Fruit fly (Drosophila melanogaster) whole organism, pupa: Measurements from ENCODE around the gene JMJD5.

Source experiments
- CG10348 ChIP-seq: fragments of 200-800 bp; sonication (Bioruptor generic); IDR thresholded peaks from 2 replicates; pipeline ENCODE4 v1.3.6; 2022; ENCODE audit warnings: missing biosample characterization, missing genetic modification characterization
- CG32121 ChIP-seq: fragments of 200-800 bp; sonication (Bioruptor generic); IDR thresholded peaks from 2 replicates; pipeline ENCODE4 v1.3.6; 2022; ENCODE audit warnings: missing biosample characterization, missing genetic modification characterization
- CG34367 ChIP-seq: fragments of 200-800 bp; sonication (Bioruptor generic); optimal IDR thresholded peaks from 2 replicates; lab custom pipeline; 2018; ENCODE audit warnings: missing biosample characterization, mild to moderate bottlenecking, missing genetic modification characterization
- CG4496 ChIP-seq: fragments of 200-800 bp; sonication (Bioruptor generic); IDR thresholded peaks from 3 replicates; pipeline ENCODE4 v1.3.6; 2022; ENCODE audit warnings: missing biosample characterization, missing genetic modification characterization
- D1 ChIP-seq: fragments of 200-800 bp; sonication (Bioruptor generic); optimal IDR thresholded peaks from 2 replicates; lab custom pipeline; 2018; ENCODE audit warnings: missing biosample characterization, mild to moderate bottlenecking, missing genetic modification characterization, moderate library complexity
- EcR ChIP-seq: fragments of 200-800 bp; sonication (Bioruptor generic); optimal IDR thresholded peaks from 3 replicates; lab custom pipeline; 2019; ENCODE audit warnings: missing biosample characterization, missing genetic modification characterization, mild to moderate bottlenecking, moderate library complexity, missing genetic modification reagents
- Pif1A ChIP-seq: fragments of 200-800 bp; sonication (Bioruptor generic); optimal IDR thresholded peaks from 3 replicates; lab custom pipeline; 2016; ENCODE audit warnings: missing biosample characterization, missing genetic modification characterization
- rn ChIP-seq: fragments of 200-800 bp; sonication (Bioruptor generic); IDR thresholded peaks from 2 replicates; pipeline ENCODE4 v1.3.6; 2022; ENCODE audit warnings: missing biosample characterization, missing genetic modification characterization

dm6 chr3L:810038-810644, 31.0 kb downstream of the JMJD5 start:
- TF ChIP-seq CG4496 (GFP tag; lab: Robert Waterston, UW) (no peak), D1 (tag; lab: Kevin White, UChicago) (no peak), CG10348 (no peak), CG32121 (no peak), EcR (GFP tag; lab: Kevin White, UChicago) (no peak), rn (GFP tag; lab: Robert Waterston, UW) (no peak), Pif1A (GFP tag; lab: Kevin White, UChicago) (no peak), CG34367 (tag; lab: Kevin White, UChicago) (no peak)
